Worm (Caenorhabditis elegans) whole organism, mixed stage, embryonic: ENCODE measurements around the gene glc-3.

Experiments
- drap-1 ChIP-seq: fragments of 200-800 bp; sonication (Bioruptor generic); optimal IDR thresholded peaks from 3 replicates; lab custom pipeline; 2018; ENCODE audit warnings: mild to moderate bottlenecking, missing genetic modification characterization, missing compliant biosample characterization
- elt-1 ChIP-seq: sonication (generic microtip); optimal IDR thresholded peaks from 2 replicates; lab custom pipeline; 2017; ENCODE audit warnings: missing genetic modification characterization, mild to moderate bottlenecking, missing compliant biosample characterization, antibody characterized with exemption, moderate library complexity, borderline replicate concordance; ENCODE audit not compliant: insufficient read depth
- elt-3 ChIP-seq: fragments of 150-350 bp; optimal IDR thresholded peaks from 2 replicates; lab custom pipeline; 2014; ENCODE audit warnings: missing biosample characterization, missing genetic modification characterization
- hlh-1 ChIP-seq: fragments of 150-350 bp; optimal IDR thresholded peaks from 2 replicates; lab custom pipeline; 2014; ENCODE audit warnings: missing biosample characterization, missing genetic modification reagents, missing genetic modification characterization
- lsy-2 ChIP-seq: fragments of 150-350 bp; optimal IDR thresholded peaks from 2 replicates; lab custom pipeline; 2014; ENCODE audit warnings: missing biosample characterization, missing genetic modification characterization
- mab-5 ChIP-seq: fragments of 150-350 bp; optimal IDR thresholded peaks from 2 replicates; lab custom pipeline; 2014; ENCODE audit warnings: missing biosample characterization, missing genetic modification characterization
- nhr-237 ChIP-seq: fragments of 150-350 bp; optimal IDR thresholded peaks from 2 replicates; lab custom pipeline; 2014; ENCODE audit warnings: missing biosample characterization, missing genetic modification characterization
- nhr-28 ChIP-seq: fragments of 150-350 bp; optimal IDR thresholded peaks from 2 replicates; lab custom pipeline; 2014; ENCODE audit warnings: missing biosample characterization, missing genetic modification characterization
- sem-2 ChIP-seq: fragments of 200-800 bp; sonication (Bioruptor generic); optimal IDR thresholded peaks from 2 replicates; lab custom pipeline; 2018; ENCODE audit warnings: mild to moderate bottlenecking, missing genetic modification characterization, missing compliant biosample characterization
- snpc-4 ChIP-seq: fragments of 150-350 bp; optimal IDR thresholded peaks from 2 replicates; lab custom pipeline; 2014; ENCODE audit warnings: missing biosample characterization, missing genetic modification characterization
- unc-62 ChIP-seq: fragments of 150-350 bp; optimal IDR thresholded peaks from 2 replicates; lab custom pipeline; 2014; ENCODE audit warnings: missing biosample characterization, missing genetic modification reagents, missing genetic modification characterization

- TF ChIP-seq sem-2 (GFP tag; lab: Kevin White, UChicago): no peak
- TF ChIP-seq nhr-28 (tag; lab: Kevin White, UChicago): no peak
- TF ChIP-seq unc-62 (GFP tag; lab: Kevin White, UChicago): no peak
- no peak for TF ChIP-seq snpc-4 (tag; lab: Kevin White, UChicago)
- TF ChIP-seq elt-3 (tag; lab: Kevin White, UChicago): no peak
- no peak for TF ChIP-seq lsy-2 (tag; lab: Kevin White, UChicago)
- no peak for TF ChIP-seq hlh-1 (tag; lab: Kevin White, UChicago)
- TF ChIP-seq elt-1 (tag; lab: Kevin White, UChicago): no peak
- TF ChIP-seq nhr-237 (tag; lab: Kevin White, UChicago): no peak
- TF ChIP-seq drap-1 (GFP tag; lab: Kevin White, UChicago): no peak
- TF ChIP-seq mab-5: no peak
Observed at ce11 chrV:5445839-5446238, 7.7 kb downstream of the glc-3 start, which contains the start of gene F08F3.1.
